Worm (Caenorhabditis elegans) whole organism, mixed stage, embryonic: Measurements from ENCODE around the gene nlp-43.

Experiments used
- blmp-1 ChIP-seq: fragments of 150-350 bp; optimal IDR thresholded peaks from 2 replicates; lab custom pipeline; 2014; ENCODE audit warnings: missing biosample characterization, missing genetic modification characterization
- ceh-39 ChIP-seq: fragments of 150-350 bp; optimal IDR thresholded peaks from 2 replicates; lab custom pipeline; 2014; ENCODE audit warnings: missing biosample characterization, missing genetic modification characterization
- ces-1 ChIP-seq: fragments of 150-350 bp; optimal IDR thresholded peaks from 2 replicates; lab custom pipeline; 2014; ENCODE audit warnings: missing biosample characterization, missing genetic modification reagents, missing genetic modification characterization
- cnd-1 ChIP-seq: fragments of 200-800 bp; sonication (Bioruptor generic); optimal IDR thresholded peaks from 2 replicates; lab custom pipeline; 2018; ENCODE audit warnings: mild to moderate bottlenecking, missing genetic modification characterization, missing compliant biosample characterization
- drap-1 ChIP-seq: fragments of 200-800 bp; sonication (Bioruptor generic); optimal IDR thresholded peaks from 3 replicates; lab custom pipeline; 2018; ENCODE audit warnings: mild to moderate bottlenecking, missing genetic modification characterization, missing compliant biosample characterization
- elt-1 ChIP-seq: sonication (generic microtip); optimal IDR thresholded peaks from 2 replicates; lab custom pipeline; 2017; ENCODE audit warnings: missing genetic modification characterization, mild to moderate bottlenecking, missing compliant biosample characterization, antibody characterized with exemption, moderate library complexity, borderline replicate concordance; ENCODE audit not compliant: insufficient read depth
- elt-3 ChIP-seq: fragments of 150-350 bp; optimal IDR thresholded peaks from 2 replicates; lab custom pipeline; 2014; ENCODE audit warnings: missing biosample characterization, missing genetic modification characterization
- flh-1 ChIP-seq: fragments of 200-800 bp; sonication (Bioruptor generic); optimal IDR thresholded peaks from 2 replicates; lab custom pipeline; 2018; ENCODE audit warnings: mild to moderate bottlenecking, missing genetic modification characterization, moderate library complexity, missing compliant biosample characterization
- ham-2 ChIP-seq: fragments of 200-800 bp; sonication (Bioruptor generic); optimal IDR thresholded peaks from 2 replicates; lab custom pipeline; 2018; ENCODE audit warnings: mild to moderate bottlenecking, missing genetic modification characterization, missing compliant biosample characterization
- hlh-1 ChIP-seq: fragments of 150-350 bp; optimal IDR thresholded peaks from 2 replicates; lab custom pipeline; 2014; ENCODE audit warnings: missing biosample characterization, missing genetic modification reagents, missing genetic modification characterization
- lin-13 ChIP-seq: fragments of 150-350 bp; optimal IDR thresholded peaks from 2 replicates; lab custom pipeline; 2014; ENCODE audit warnings: missing biosample characterization, missing genetic modification characterization
- lin-32 ChIP-seq: fragments of 200-800 bp; sonication (Bioruptor generic); optimal IDR thresholded peaks from 2 replicates; lab custom pipeline; 2018; ENCODE audit warnings: mild to moderate bottlenecking, missing genetic modification characterization, missing compliant biosample characterization
- lsy-2 ChIP-seq: fragments of 150-350 bp; optimal IDR thresholded peaks from 2 replicates; lab custom pipeline; 2014; ENCODE audit warnings: missing biosample characterization, missing genetic modification characterization
- mab-5 ChIP-seq: fragments of 150-350 bp; optimal IDR thresholded peaks from 2 replicates; lab custom pipeline; 2014; ENCODE audit warnings: missing biosample characterization, missing genetic modification characterization
- mep-1 ChIP-seq: fragments of 150-350 bp; optimal IDR thresholded peaks from 2 replicates; lab custom pipeline; 2017; ENCODE audit warnings: missing biosample characterization, missing genetic modification reagents, missing genetic modification characterization, inconsistent platforms
- mls-2 ChIP-seq: sonication (generic microtip); optimal IDR thresholded peaks from 2 replicates; lab custom pipeline; 2016; ENCODE audit warnings: mild to moderate bottlenecking, missing genetic modification characterization, moderate library complexity, missing compliant biosample characterization
- nhr-12 ChIP-seq: fragments of 150-350 bp; optimal IDR thresholded peaks from 2 replicates; lab custom pipeline; 2014; ENCODE audit warnings: missing biosample characterization, missing genetic modification characterization
- nhr-2 ChIP-seq: fragments of 150-350 bp; optimal IDR thresholded peaks from 2 replicates; lab custom pipeline; 2014; ENCODE audit warnings: missing biosample characterization, missing genetic modification characterization
- nhr-237 ChIP-seq: fragments of 150-350 bp; optimal IDR thresholded peaks from 2 replicates; lab custom pipeline; 2014; ENCODE audit warnings: missing biosample characterization, missing genetic modification characterization
- nhr-28 ChIP-seq: fragments of 150-350 bp; optimal IDR thresholded peaks from 2 replicates; lab custom pipeline; 2014; ENCODE audit warnings: missing biosample characterization, missing genetic modification characterization
- nhr-76 ChIP-seq: sonication (generic microtip); optimal IDR thresholded peaks from 2 replicates; lab custom pipeline; 2017; ENCODE audit warnings: missing biosample characterization, missing genetic modification characterization
- pha-4 ChIP-seq: fragments of 150-350 bp; optimal IDR thresholded peaks from 2 replicates; lab custom pipeline; 2018; ENCODE audit warnings: missing biosample characterization, missing genetic modification reagents, missing genetic modification characterization
- sem-2 ChIP-seq: fragments of 200-800 bp; sonication (Bioruptor generic); optimal IDR thresholded peaks from 2 replicates; lab custom pipeline; 2018; ENCODE audit warnings: mild to moderate bottlenecking, missing genetic modification characterization, missing compliant biosample characterization
- snpc-4 ChIP-seq: fragments of 150-350 bp; optimal IDR thresholded peaks from 2 replicates; lab custom pipeline; 2014; ENCODE audit warnings: missing biosample characterization, missing genetic modification characterization
- tbx-8 ChIP-seq: fragments of 200-800 bp; sonication (Bioruptor generic); optimal IDR thresholded peaks from 2 replicates; lab custom pipeline; 2018; ENCODE audit warnings: mild to moderate bottlenecking, missing genetic modification characterization, moderate library complexity, missing compliant biosample characterization
- unc-120 ChIP-seq: sonication (generic microtip); optimal IDR thresholded peaks from 2 replicates; lab custom pipeline; 2017; ENCODE audit warnings: missing genetic modification characterization, missing compliant biosample characterization; ENCODE audit not compliant: poor library complexity, severe bottlenecking
- unc-39 ChIP-seq: fragments of 150-350 bp; optimal IDR thresholded peaks from 2 replicates; lab custom pipeline; 2014; ENCODE audit warnings: missing biosample characterization, missing genetic modification characterization
- zip-8 ChIP-seq: fragments of 150-350 bp; optimal IDR thresholded peaks from 2 replicates; lab custom pipeline; 2014; ENCODE audit warnings: missing biosample characterization, missing genetic modification characterization
- ztf-11 ChIP-seq: fragments of 150-350 bp; optimal IDR thresholded peaks from 2 replicates; lab custom pipeline; 2014; ENCODE audit warnings: missing biosample characterization, missing genetic modification characterization

The nlp-43 gene

ce11 chrIII:5042112-5042511 lies at the start of gene nlp-43:
TSS of gene nlp-43 (plus strand) at chrIII:5042412.
- no peak for TF ChIP-seq mls-2 (tag; lab: Kevin White, UChicago)
- TF ChIP-seq ham-2 (GFP tag; lab: Kevin White, UChicago): no peak
- no peak for TF ChIP-seq nhr-12 (tag; lab: Kevin White, UChicago)
- no peak for TF ChIP-seq lin-13 (tag; lab: Kevin White, UChicago)
- no peak for TF ChIP-seq elt-3
- no peak for TF ChIP-seq flh-1
- no peak for TF ChIP-seq lsy-2 (tag; lab: Kevin White, UChicago)
- no peak for TF ChIP-seq nhr-237 (tag; lab: Kevin White, UChicago)
- TF ChIP-seq ceh-39 (tag; lab: Kevin White, UChicago): no peak
- TF ChIP-seq pha-4 (tag; lab: Kevin White, UChicago): no peak
- TF ChIP-seq unc-120 (tag; lab: Kevin White, UChicago): no peak
- TF ChIP-seq unc-39 (tag; lab: Kevin White, UChicago): no peak
- no peak for TF ChIP-seq lin-32 (GFP tag; lab: Kevin White, UChicago)
- TF ChIP-seq cnd-1 (tag; lab: Kevin White, UChicago): no peak
- TF ChIP-seq nhr-76 (tag; lab: Kevin White, UChicago): no peak

ce11 chrIII:4998111-4998859 lies 43.9 kb upstream of the nlp-43 start, which contains the start of gene tmem-131:
TSS of gene tmem-131 (minus strand) at chrIII:4998161.
- TF ChIP-seq flh-1 (no peak), cnd-1 (tag; lab: Kevin White, UChicago) (no peak), ces-1 (GFP tag; lab: Kevin White, UChicago) (no peak), ztf-11 (tag; lab: Kevin White, UChicago) (no peak), unc-39 (tag; lab: Kevin White, UChicago) (no peak), nhr-2 (tag; lab: Kevin White, UChicago) (no peak)

- TF ChIP-seq mep-1 (tag; lab: Kevin White, UChicago): no peak
- TF ChIP-seq pha-4 (tag; lab: Kevin White, UChicago): no peak
- TF ChIP-seq blmp-1 (tag; lab: Kevin White, UChicago): no peak
- TF ChIP-seq tbx-8: no peak
- TF ChIP-seq elt-1: no peak
- TF ChIP-seq mls-2 (tag; lab: Kevin White, UChicago): no peak
- TF ChIP-seq snpc-4 (tag; lab: Kevin White, UChicago): no peak
- no peak for TF ChIP-seq nhr-12 (tag; lab: Kevin White, UChicago)
- no peak for TF ChIP-seq unc-120 (tag; lab: Kevin White, UChicago)
- no peak for TF ChIP-seq unc-39 (tag; lab: Kevin White, UChicago)
- TF ChIP-seq zip-8 (tag; lab: Kevin White, UChicago): no peak
- TF ChIP-seq ceh-39 (tag; lab: Kevin White, UChicago): no peak
- no peak for TF ChIP-seq nhr-237 (tag; lab: Kevin White, UChicago)
- TF ChIP-seq ces-1 (GFP tag; lab: Kevin White, UChicago): no peak
- TF ChIP-seq cnd-1 (tag; lab: Kevin White, UChicago): no peak
Measured at ce11 chrIII:4998956-4999425, 43.2 kb upstream of the nlp-43 start, which contains the start of gene smcr-8. TSS of gene smcr-8 (plus strand) at chrIII:4999375.

ce11 chrIII:5002231-5002630 lies 40.0 kb upstream of the nlp-43 start, which contains the start of gene R144.10:
TSS of gene R144.10 (minus strand) at chrIII:5002331.
- TF ChIP-seq pha-4 (tag; lab: Kevin White, UChicago) (no peak), nhr-237 (tag; lab: Kevin White, UChicago) (no peak), nhr-28 (no peak), ham-2 (GFP tag; lab: Kevin White, UChicago) (no peak), mep-1 (tag; lab: Kevin White, UChicago) (no peak), elt-3 (no peak), nhr-76 (tag; lab: Kevin White, UChicago) (no peak), unc-120 (tag; lab: Kevin White, UChicago) (no peak)

ce11 chrIII:5004621-5005020 lies 37.6 kb upstream of the nlp-43 start, which contains the start of gene R144.6:
TSS of gene R144.6 (minus strand) at chrIII:5004721.
- no peak for TF ChIP-seq drap-1 (GFP tag; lab: Kevin White, UChicago)
- no peak for TF ChIP-seq cnd-1 (tag; lab: Kevin White, UChicago)
- no peak for TF ChIP-seq snpc-4 (tag; lab: Kevin White, UChicago)
- TF ChIP-seq flh-1: no peak
- no peak for TF ChIP-seq lin-32 (GFP tag; lab: Kevin White, UChicago)
- no peak for TF ChIP-seq elt-1
- TF ChIP-seq tbx-8: no peak
- no peak for TF ChIP-seq ztf-11 (tag; lab: Kevin White, UChicago)
- no peak for TF ChIP-seq hlh-1 (tag; lab: Kevin White, UChicago)
- TF ChIP-seq ces-1 (GFP tag; lab: Kevin White, UChicago): no peak
- no peak for TF ChIP-seq mab-5 (tag; lab: Kevin White, UChicago)
- no peak for TF ChIP-seq sem-2 (GFP tag; lab: Kevin White, UChicago)
- TF ChIP-seq nhr-12 (tag; lab: Kevin White, UChicago): no peak
- no peak for TF ChIP-seq ceh-39 (tag; lab: Kevin White, UChicago)
- no peak for TF ChIP-seq pha-4 (tag; lab: Kevin White, UChicago)
- TF ChIP-seq elt-3: no peak
